Fruit fly (Drosophila melanogaster): Measurements from ENCODE around the gene CG6724.

dm6 chr2L:10753618-10754017 is 16.1 kb downstream of the CG6724 start:
- TF ChIP-seq CG8478 (optimal IDR thresholded peaks at IDR 0.05) (no peak), CTCF (optimal IDR thresholded peaks at IDR 0.05) (no peak)
